Worm (Caenorhabditis elegans): ENCODE results near the gene Y73F4A.3.

The Y73F4A.3 gene

ce11 chrIV:9040393-9040792 is at the start of gene Y73F4A.3:
Gene Y73F4A.3 (minus strand): TSS chrIV:9040493.
- no peak for TF ChIP-seq R02D3.7 (tag; optimal IDR thresholded peaks at IDR 0.05)
- no peak for TF ChIP-seq unc-62 (GFP tag; optimal IDR thresholded peaks at IDR 0.05)
- TF ChIP-seq nhr-10 (tag; optimal IDR thresholded peaks at IDR 0.05), result no peak
- TF ChIP-seq F13H6.1 (tag; optimal IDR thresholded peaks at IDR 0.05), result peak; percentile 4
- TF ChIP-seq Y55F3AM.14 (GFP tag; optimal IDR thresholded peaks at IDR 0.05), result no peak
- no peak for TF ChIP-seq ceh-82 (tag; optimal IDR thresholded peaks at IDR 0.05)
- no peak for TF ChIP-seq sma-9 (GFP tag; optimal IDR thresholded peaks at IDR 0.05)
- no peak for TF ChIP-seq sma-9 (tag; optimal IDR thresholded peaks at IDR 0.05)

ce11 chrIV:9088294-9088693 is 48.0 kb upstream of the Y73F4A.3 start, which contains the start of gene msa-1:
Gene msa-1 (plus strand): TSS chrIV:9088594.
- TF ChIP-seq nhr-129 (tag; optimal IDR thresholded peaks at IDR 0.05) (peak; percentile 24), gmeb-1 (tag; optimal IDR thresholded peaks at IDR 0.05) (no peak), ama-1 (optimal IDR thresholded peaks at IDR 0.05) (peak; percentile 88)

ce11 chrIV:9082055-9082454 is 41.8 kb upstream of the Y73F4A.3 start, which contains the start of gene twk-8:
Gene twk-8 (plus strand): TSS chrIV:9082355.
- TF ChIP-seq nhr-11 (tag; optimal IDR thresholded peaks at IDR 0.05), result no peak
- TF ChIP-seq peb-1 (tag; optimal IDR thresholded peaks at IDR 0.05), result no peak
- no peak for TF ChIP-seq fos-1 (tag; optimal IDR thresholded peaks at IDR 0.05)

- peak; percentile 52 for TF ChIP-seq sma-9 (GFP tag; optimal IDR thresholded peaks at IDR 0.05)
- no peak for TF ChIP-seq sma-9 (tag; optimal IDR thresholded peaks at IDR 0.05)
- no peak for TF ChIP-seq mab-5 (tag; optimal IDR thresholded peaks at IDR 0.05)
- TF ChIP-seq dmd-4 (tag; optimal IDR thresholded peaks at IDR 0.05), result no peak
- TF ChIP-seq nhr-21 (tag; optimal IDR thresholded peaks at IDR 0.05), result no peak
- no peak for TF ChIP-seq nhr-25 (tag; optimal IDR thresholded peaks at IDR 0.05)
- peak; percentile 50 for TF ChIP-seq nhr-129 (tag; optimal IDR thresholded peaks at IDR 0.05)
- TF ChIP-seq ztf-1 (GFP tag; conservative IDR thresholded peaks at IDR 0.05), result no peak
- TF ChIP-seq ztf-4 (tag; optimal IDR thresholded peaks at IDR 0.05), result no peak
- TF ChIP-seq nhr-10 (tag; optimal IDR thresholded peaks at IDR 0.05), result no peak
- TF ChIP-seq C34F6.9 (tag; optimal IDR thresholded peaks at IDR 0.05), result peak; percentile 24
- no peak for TF ChIP-seq ztf-11 (tag; optimal IDR thresholded peaks at IDR 0.05)
- TF ChIP-seq ZK546.5 (tag; optimal IDR thresholded peaks at IDR 0.05), result no peak
- no peak for TF ChIP-seq sma-3 (GFP tag; optimal IDR thresholded peaks at IDR 0.05)
- no peak for TF ChIP-seq unc-39 (tag; optimal IDR thresholded peaks at IDR 0.05)
- no peak for TF ChIP-seq alr-1 (tag; optimal IDR thresholded peaks at IDR 0.05)
- peak; percentile 70 for TF ChIP-seq F13H6.1 (tag; optimal IDR thresholded peaks at IDR 0.05)
- no peak for TF ChIP-seq unc-55 (GFP tag; optimal IDR thresholded peaks at IDR 0.05)
- TF ChIP-seq nhr-77 (tag; optimal IDR thresholded peaks at IDR 0.05), result no peak
- TF ChIP-seq nhr-11 (tag; optimal IDR thresholded peaks at IDR 0.05), result no peak
- peak in 1 of 2 experiments; percentile 36 for TF ChIP-seq lsy-2 (tag; optimal IDR thresholded peaks at IDR 0.05)
These were observed 39.9 kb upstream of the Y73F4A.3 start for ce11 chrIV:9080201-9080600.

- TF ChIP-seq ztf-1 (GFP tag; conservative IDR thresholded peaks at IDR 0.05), result no peak
- no peak for TF ChIP-seq egl-27 (tag; optimal IDR thresholded peaks at IDR 0.05)
- no peak for TF ChIP-seq mbf-1 (tag; optimal IDR thresholded peaks at IDR 0.05)
- TF ChIP-seq C34F6.9 (tag; optimal IDR thresholded peaks at IDR 0.05), result peak; percentile 11
- TF ChIP-seq aly-2 (tag; optimal IDR thresholded peaks at IDR 0.05), result no peak
- TF ChIP-seq lsy-2 (tag; optimal IDR thresholded peaks at IDR 0.05), result peak in 1 of 2 experiments; percentile 26
- TF ChIP-seq nhr-237 (tag; optimal IDR thresholded peaks at IDR 0.05), result no peak
- no peak for TF ChIP-seq dmd-4 (tag; optimal IDR thresholded peaks at IDR 0.05)
- TF ChIP-seq nhr-129 (tag; optimal IDR thresholded peaks at IDR 0.05), result peak; percentile 36
- TF ChIP-seq alr-1 (tag; optimal IDR thresholded peaks at IDR 0.05), result no peak
- TF ChIP-seq sem-4 (tag; optimal IDR thresholded peaks at IDR 0.05), result no peak
- TF ChIP-seq sma-9 (GFP tag; optimal IDR thresholded peaks at IDR 0.05), result peak; percentile 19
- no peak for TF ChIP-seq sma-9 (tag; optimal IDR thresholded peaks at IDR 0.05)
These were observed 39.0 kb upstream of the Y73F4A.3 start for ce11 chrIV:9079330-9079729.

ce11 chrIV:9078469-9078868 is 38.2 kb upstream of the Y73F4A.3 start, which contains the start of gene mans-4:
Gene mans-4 (minus strand): TSS chrIV:9078569.
- no peak for TF ChIP-seq sma-9 (GFP tag; optimal IDR thresholded peaks at IDR 0.05)
- TF ChIP-seq sma-9 (tag; optimal IDR thresholded peaks at IDR 0.05), result no peak
- TF ChIP-seq peb-1 (tag; optimal IDR thresholded peaks at IDR 0.05), result no peak
- TF ChIP-seq nhr-77 (tag; optimal IDR thresholded peaks at IDR 0.05), result no peak
- no peak for TF ChIP-seq nhr-6 (tag; optimal IDR thresholded peaks at IDR 0.05)
- TF ChIP-seq nhr-237 (tag; optimal IDR thresholded peaks at IDR 0.05), result no peak
- TF ChIP-seq fos-1 (tag; optimal IDR thresholded peaks at IDR 0.05), result no peak
- no peak for TF ChIP-seq lsy-2 (tag; optimal IDR thresholded peaks at IDR 0.05)
- TF ChIP-seq aly-2 (tag; optimal IDR thresholded peaks at IDR 0.05), result no peak
- no peak for TF ChIP-seq nhr-21 (tag; optimal IDR thresholded peaks at IDR 0.05)
- no peak for TF ChIP-seq sem-4 (tag; optimal IDR thresholded peaks at IDR 0.05)
- no peak for TF ChIP-seq mdl-1 (tag; optimal IDR thresholded peaks at IDR 0.05)
- TF ChIP-seq ztf-4 (tag; optimal IDR thresholded peaks at IDR 0.05), result no peak
- TF ChIP-seq elt-1 (tag; optimal IDR thresholded peaks at IDR 0.05), result no peak
- TF ChIP-seq zag-1 (tag; optimal IDR thresholded peaks at IDR 0.05), result no peak
- no peak for TF ChIP-seq ceh-82 (tag; optimal IDR thresholded peaks at IDR 0.05)
- TF ChIP-seq egl-27 (tag; optimal IDR thresholded peaks at IDR 0.05), result no peak
- TF ChIP-seq nhr-11 (tag; optimal IDR thresholded peaks at IDR 0.05), result no peak
